Worm (Caenorhabditis elegans): ENCODE results near the gene cutc-1.

Gene cutc-1

ce11 chrIII:8403507-8403906, at the start of gene cutc-1:
Gene cutc-1, minus strand, starts transcription at chrIII:8403607.
- TF ChIP-seq mes-4 (tag; optimal IDR thresholded peaks at IDR 0.05) (no peak), Y56A3A.18 (GFP tag; IDR thresholded peaks at IDR 0.05) (no peak), snpc-3.4 (tag; optimal IDR thresholded peaks at IDR 0.05) (no peak), F39B2.1 (GFP tag; IDR thresholded peaks at IDR 0.05) (no peak), lir-1 (GFP tag; conservative IDR thresholded peaks at IDR 0.05) (no peak), aptf-2 (GFP tag; conservative IDR thresholded peaks at IDR 0.05) (no peak), egrh-3 (GFP tag; IDR thresholded peaks at IDR 0.05) (no peak), sdz-38 (tag; optimal IDR thresholded peaks at IDR 0.05) (no peak), K12H6.12 (tag; optimal IDR thresholded peaks at IDR 0.05) (no peak), ama-1 (optimal IDR thresholded peaks at IDR 0.05) (no peak), ama-1 (GFP tag; optimal IDR thresholded peaks at IDR 0.05) (no peak), fkh-3 (tag; optimal IDR thresholded peaks at IDR 0.05) (no peak)

- peak; percentile 54; the same call in 1 of the 2 replicates for TF ChIP-seq hmg-1.2 (GFP tag; IDR thresholded peaks at IDR 0.05)
- TF ChIP-seq K12H6.12 (tag; optimal IDR thresholded peaks at IDR 0.05) = no peak
These were observed 47.8 kb upstream of the cutc-1 start for ce11 chrIII:8451181-8451580.

ce11 chrIII:8450494-8450893, 47.1 kb upstream of the cutc-1 start:
- no peak for TF ChIP-seq B0336.3 (GFP tag; IDR thresholded peaks at IDR 0.05)
- no peak for TF ChIP-seq hlh-12 (tag; optimal IDR thresholded peaks at IDR 0.05)
- TF ChIP-seq cebp-1 (GFP tag; IDR thresholded peaks at IDR 0.05) = no peak
- no peak for TF ChIP-seq cebp-1 (tag; optimal IDR thresholded peaks at IDR 0.05)
- no peak for TF ChIP-seq tbp1 (GFP tag; optimal IDR thresholded peaks at IDR 0.05)
- TF ChIP-seq unc-130 (GFP tag; optimal IDR thresholded peaks at IDR 0.05) = no peak
- TF ChIP-seq lin-54 (GFP tag; optimal IDR thresholded peaks at IDR 0.05) = no peak
- TF ChIP-seq somi-1 (GFP tag; optimal IDR thresholded peaks at IDR 0.05) = no peak
- TF ChIP-seq lsl-1 (GFP tag; optimal IDR thresholded peaks at IDR 0.05) = no peak
- TF ChIP-seq ceh-100 (GFP tag; IDR thresholded peaks at IDR 0.05) = no peak
- no peak for TF ChIP-seq nhr-27 (tag; optimal IDR thresholded peaks at IDR 0.05)
- TF ChIP-seq fkh-3 (tag; optimal IDR thresholded peaks at IDR 0.05) = no peak
- no peak for TF ChIP-seq F23B12.7 (tag; optimal IDR thresholded peaks at IDR 0.05; ENCODE audit: insufficient read depth)
- no peak for TF ChIP-seq lin-35 (GFP tag; optimal IDR thresholded peaks at IDR 0.05)
- no peak for TF ChIP-seq snpc-1.1 (tag; optimal IDR thresholded peaks at IDR 0.05; ENCODE audit: insufficient read depth)
- no peak for TF ChIP-seq Y53G8AR.9 (GFP tag; conservative IDR thresholded peaks at IDR 0.05)
- no peak for TF ChIP-seq ceh-58 (GFP tag; IDR thresholded peaks at IDR 0.05)
- TF ChIP-seq lin-40 (tag; optimal IDR thresholded peaks at IDR 0.05) = no peak
- peak; percentile 21; the same call in 1 of the 2 replicates for TF ChIP-seq madf-6 (GFP tag; IDR thresholded peaks at IDR 0.05)
- no peak for TF ChIP-seq akir-1 (GFP tag; optimal IDR thresholded peaks at IDR 0.05)
- TF ChIP-seq aptf-3 (GFP tag; IDR thresholded peaks at IDR 0.05) = no peak
- no peak for TF ChIP-seq athp-1 (tag; optimal IDR thresholded peaks at IDR 0.05)
- TF ChIP-seq attf-6 (GFP tag; IDR thresholded peaks at IDR 0.05) = peak; percentile 28; the same call in 1 of the 2 replicates
- TF ChIP-seq die-1 (tag; optimal IDR thresholded peaks at IDR 0.05) = no peak
- no peak for TF ChIP-seq dpl-1 (GFP tag; optimal IDR thresholded peaks at IDR 0.05)
- no peak for TF ChIP-seq C06A6.2 (GFP tag; conservative IDR thresholded peaks at IDR 0.05)
- no peak for TF ChIP-seq Y56A3A.18 (GFP tag; IDR thresholded peaks at IDR 0.05)
- TF ChIP-seq ztf-26 (tag; optimal IDR thresholded peaks at IDR 0.05) = no peak
- no peak for TF ChIP-seq K11D2.4 (GFP tag; IDR thresholded peaks at IDR 0.05)
- no peak for TF ChIP-seq K12H6.12 (tag; optimal IDR thresholded peaks at IDR 0.05)
- peak; percentile 39 for TF ChIP-seq hrde-1 (tag; optimal IDR thresholded peaks at IDR 0.05; ENCODE audit: borderline replicate concordance)
- TF ChIP-seq hsf-1 (GFP tag; IDR thresholded peaks at IDR 0.05) = peak; percentile 52; the same call in 1 of the 2 replicates
- TF ChIP-seq B0261.1 (tag; optimal IDR thresholded peaks at IDR 0.05) = no peak
- TF ChIP-seq F39B2.1 (GFP tag; IDR thresholded peaks at IDR 0.05) = no peak
- no peak for TF ChIP-seq mcd-1 (GFP tag; IDR thresholded peaks at IDR 0.05)
- no peak for TF ChIP-seq lin-26 (GFP tag; IDR thresholded peaks at IDR 0.05)
- no peak for TF ChIP-seq xnd-1 (tag; optimal IDR thresholded peaks at IDR 0.05)

Data from whole organism, young adult.